Worm (Caenorhabditis elegans) whole organism, mixed stage, embryonic: ENCODE data around the gene C17F4.12.

Experiments used
- M03D4.4 ChIP-seq: sonication (generic microtip); optimal IDR thresholded peaks from 2 replicates; lab custom pipeline; 2017; ENCODE audit warnings: mild to moderate bottlenecking, missing genetic modification characterization, missing compliant biosample characterization
- bed-3 ChIP-seq: fragments of 200-800 bp; sonication (Bioruptor generic); optimal IDR thresholded peaks from 3 replicates; lab custom pipeline; 2018; ENCODE audit warnings: mild to moderate bottlenecking, missing genetic modification characterization, moderate library complexity, missing compliant biosample characterization
- blmp-1 ChIP-seq: fragments of 150-350 bp; optimal IDR thresholded peaks from 2 replicates; lab custom pipeline; 2014; ENCODE audit warnings: missing biosample characterization, missing genetic modification characterization
- ceh-39 ChIP-seq: fragments of 150-350 bp; optimal IDR thresholded peaks from 2 replicates; lab custom pipeline; 2014; ENCODE audit warnings: missing biosample characterization, missing genetic modification characterization
- ceh-43 ChIP-seq: fragments of 200-800 bp; sonication (Bioruptor generic); optimal IDR thresholded peaks from 2 replicates; lab custom pipeline; 2018; ENCODE audit warnings: mild to moderate bottlenecking, missing genetic modification characterization, moderate library complexity, missing compliant biosample characterization
- ceh-83 ChIP-seq: fragments of 200-800 bp; sonication (Bioruptor generic); optimal IDR thresholded peaks from 2 replicates; lab custom pipeline; 2018; ENCODE audit warnings: mild to moderate bottlenecking, missing genetic modification characterization, missing compliant biosample characterization
- ces-1 ChIP-seq: fragments of 150-350 bp; optimal IDR thresholded peaks from 2 replicates; lab custom pipeline; 2014; ENCODE audit warnings: missing biosample characterization, missing genetic modification reagents, missing genetic modification characterization
- cnd-1 ChIP-seq: fragments of 200-800 bp; sonication (Bioruptor generic); optimal IDR thresholded peaks from 2 replicates; lab custom pipeline; 2018; ENCODE audit warnings: mild to moderate bottlenecking, missing genetic modification characterization, missing compliant biosample characterization
- drap-1 ChIP-seq: fragments of 200-800 bp; sonication (Bioruptor generic); optimal IDR thresholded peaks from 3 replicates; lab custom pipeline; 2018; ENCODE audit warnings: mild to moderate bottlenecking, missing genetic modification characterization, missing compliant biosample characterization
- elt-3 ChIP-seq: fragments of 150-350 bp; optimal IDR thresholded peaks from 2 replicates; lab custom pipeline; 2014; ENCODE audit warnings: missing biosample characterization, missing genetic modification characterization
- flh-1 ChIP-seq: fragments of 200-800 bp; sonication (Bioruptor generic); optimal IDR thresholded peaks from 2 replicates; lab custom pipeline; 2018; ENCODE audit warnings: mild to moderate bottlenecking, missing genetic modification characterization, moderate library complexity, missing compliant biosample characterization
- ham-2 ChIP-seq: fragments of 200-800 bp; sonication (Bioruptor generic); optimal IDR thresholded peaks from 2 replicates; lab custom pipeline; 2018; ENCODE audit warnings: mild to moderate bottlenecking, missing genetic modification characterization, missing compliant biosample characterization
- hlh-1 ChIP-seq: fragments of 150-350 bp; optimal IDR thresholded peaks from 2 replicates; lab custom pipeline; 2014; ENCODE audit warnings: missing biosample characterization, missing genetic modification reagents, missing genetic modification characterization
- lin-32 ChIP-seq: fragments of 200-800 bp; sonication (Bioruptor generic); optimal IDR thresholded peaks from 2 replicates; lab custom pipeline; 2018; ENCODE audit warnings: mild to moderate bottlenecking, missing genetic modification characterization, missing compliant biosample characterization
- lsy-2 ChIP-seq: fragments of 150-350 bp; optimal IDR thresholded peaks from 2 replicates; lab custom pipeline; 2014; ENCODE audit warnings: missing biosample characterization, missing genetic modification characterization
- mab-5 ChIP-seq: fragments of 150-350 bp; optimal IDR thresholded peaks from 2 replicates; lab custom pipeline; 2014; ENCODE audit warnings: missing biosample characterization, missing genetic modification characterization
- mep-1 ChIP-seq: fragments of 150-350 bp; optimal IDR thresholded peaks from 2 replicates; lab custom pipeline; 2017; ENCODE audit warnings: missing biosample characterization, missing genetic modification reagents, missing genetic modification characterization, inconsistent platforms
- mls-2 ChIP-seq: sonication (generic microtip); optimal IDR thresholded peaks from 2 replicates; lab custom pipeline; 2016; ENCODE audit warnings: mild to moderate bottlenecking, missing genetic modification characterization, moderate library complexity, missing compliant biosample characterization
- nhr-12 ChIP-seq: fragments of 150-350 bp; optimal IDR thresholded peaks from 2 replicates; lab custom pipeline; 2014; ENCODE audit warnings: missing biosample characterization, missing genetic modification characterization
- nhr-237 ChIP-seq: fragments of 150-350 bp; optimal IDR thresholded peaks from 2 replicates; lab custom pipeline; 2014; ENCODE audit warnings: missing biosample characterization, missing genetic modification characterization
- nhr-28 ChIP-seq: fragments of 150-350 bp; optimal IDR thresholded peaks from 2 replicates; lab custom pipeline; 2014; ENCODE audit warnings: missing biosample characterization, missing genetic modification characterization
- nhr-76 ChIP-seq: sonication (generic microtip); optimal IDR thresholded peaks from 2 replicates; lab custom pipeline; 2017; ENCODE audit warnings: missing biosample characterization, missing genetic modification characterization
- pha-4 ChIP-seq: fragments of 150-350 bp; optimal IDR thresholded peaks from 2 replicates; lab custom pipeline; 2018; ENCODE audit warnings: missing biosample characterization, missing genetic modification reagents, missing genetic modification characterization
- sem-2 ChIP-seq: fragments of 200-800 bp; sonication (Bioruptor generic); optimal IDR thresholded peaks from 2 replicates; lab custom pipeline; 2018; ENCODE audit warnings: mild to moderate bottlenecking, missing genetic modification characterization, missing compliant biosample characterization
- snpc-4 ChIP-seq: fragments of 150-350 bp; optimal IDR thresholded peaks from 2 replicates; lab custom pipeline; 2014; ENCODE audit warnings: missing biosample characterization, missing genetic modification characterization
- sptf-1 ChIP-seq: sonication (generic microtip); optimal IDR thresholded peaks from 2 replicates; lab custom pipeline; 2017; ENCODE audit warnings: mild to moderate bottlenecking, missing genetic modification characterization, moderate library complexity, missing compliant biosample characterization
- tbx-8 ChIP-seq: fragments of 200-800 bp; sonication (Bioruptor generic); optimal IDR thresholded peaks from 2 replicates; lab custom pipeline; 2018; ENCODE audit warnings: mild to moderate bottlenecking, missing genetic modification characterization, moderate library complexity, missing compliant biosample characterization
- unc-120 ChIP-seq: sonication (generic microtip); optimal IDR thresholded peaks from 2 replicates; lab custom pipeline; 2017; ENCODE audit warnings: missing genetic modification characterization, missing compliant biosample characterization; ENCODE audit not compliant: poor library complexity, severe bottlenecking
- unc-39 ChIP-seq: fragments of 150-350 bp; optimal IDR thresholded peaks from 2 replicates; lab custom pipeline; 2014; ENCODE audit warnings: missing biosample characterization, missing genetic modification characterization
- unc-62 ChIP-seq: fragments of 150-350 bp; optimal IDR thresholded peaks from 2 replicates; lab custom pipeline; 2014; ENCODE audit warnings: missing biosample characterization, missing genetic modification reagents, missing genetic modification characterization
- zip-8 ChIP-seq: fragments of 150-350 bp; optimal IDR thresholded peaks from 2 replicates; lab custom pipeline; 2014; ENCODE audit warnings: missing biosample characterization, missing genetic modification characterization
- ztf-11 ChIP-seq: fragments of 150-350 bp; optimal IDR thresholded peaks from 2 replicates; lab custom pipeline; 2014; ENCODE audit warnings: missing biosample characterization, missing genetic modification characterization

The C17F4.12 gene

ce11 chrII:3277686-3278085, 33.7 kb upstream of the C17F4.12 start, which contains the start of gene F02E11.4:
TSS of gene F02E11.4 (minus strand) at chrII:3277786.
- no peak for TF ChIP-seq sptf-1
- TF ChIP-seq lsy-2 (tag; lab: Kevin White, UChicago) = no peak
- TF ChIP-seq ces-1 (GFP tag; lab: Kevin White, UChicago) = no peak
- TF ChIP-seq hlh-1 (tag; lab: Kevin White, UChicago) = no peak
- no peak for TF ChIP-seq flh-1 (GFP tag; lab: Kevin White, UChicago)
- no peak for TF ChIP-seq nhr-12
- TF ChIP-seq tbx-8 (GFP tag; lab: Kevin White, UChicago) = no peak
- TF ChIP-seq ceh-39 (tag; lab: Kevin White, UChicago) = no peak
- no peak for TF ChIP-seq mls-2 (tag; lab: Kevin White, UChicago)
- TF ChIP-seq ztf-11 = no peak
- TF ChIP-seq mab-5 = no peak
- no peak for TF ChIP-seq M03D4.4 (tag; lab: Kevin White, UChicago)
- no peak for TF ChIP-seq unc-39

ce11 chrII:3274923-3275322, 31.0 kb upstream of the C17F4.12 start, which contains the start of gene F02E11.3:
TSS of gene F02E11.3 (minus strand) at chrII:3275023.
- TF ChIP-seq flh-1 (GFP tag; lab: Kevin White, UChicago) (no peak), blmp-1 (tag; lab: Kevin White, UChicago) (no peak), nhr-12 (no peak), bed-3 (GFP tag; lab: Kevin White, UChicago) (no peak), mab-5 (no peak), nhr-76 (tag; lab: Kevin White, UChicago) (no peak), ceh-83 (GFP tag; lab: Kevin White, UChicago) (no peak), ceh-43 (GFP tag; lab: Kevin White, UChicago) (no peak), sptf-1 (no peak), snpc-4 (no peak), zip-8 (tag; lab: Kevin White, UChicago) (no peak), nhr-237 (tag; lab: Kevin White, UChicago) (no peak), sem-2 (no peak), ces-1 (GFP tag; lab: Kevin White, UChicago) (no peak), mep-1 (tag; lab: Kevin White, UChicago) (no peak)

ce11 chrII:3270598-3270997, 26.6 kb upstream of the C17F4.12 start:
- TF ChIP-seq unc-120 (tag; lab: Kevin White, UChicago) (no peak), sem-2 (no peak), tbx-8 (GFP tag; lab: Kevin White, UChicago) (no peak), drap-1 (GFP tag; lab: Kevin White, UChicago) (no peak), mep-1 (tag; lab: Kevin White, UChicago) (no peak), hlh-1 (tag; lab: Kevin White, UChicago) (no peak), elt-3 (no peak), bed-3 (GFP tag; lab: Kevin White, UChicago) (no peak), pha-4 (tag; lab: Kevin White, UChicago) (no peak)
- TF ChIP-seq, all 35 proteins: peak for 0

- TF ChIP-seq pha-4 (tag; lab: Kevin White, UChicago) (no peak), nhr-76 (tag; lab: Kevin White, UChicago) (no peak), drap-1 (GFP tag; lab: Kevin White, UChicago) (peak; percentile 26), cnd-1 (peak; percentile 30), lsy-2 (tag; lab: Kevin White, UChicago) (no peak), lin-32 (GFP tag; lab: Kevin White, UChicago) (no peak), ceh-83 (GFP tag; lab: Kevin White, UChicago) (peak; percentile 53), unc-62 (no peak), tbx-8 (GFP tag; lab: Kevin White, UChicago) (no peak)
These were observed 23.8 kb upstream of the C17F4.12 start for ce11 chrII:3267815-3268214.

- no peak for TF ChIP-seq sem-2
- no peak for TF ChIP-seq nhr-28
- no peak for TF ChIP-seq unc-62
These were observed 23.4 kb upstream of the C17F4.12 start, which contains the start of gene F02E11.7 for ce11 chrII:3267365-3267764. TSS of gene F02E11.7 (plus strand) at chrII:3267665.

- TF ChIP-seq sptf-1 = no peak
- no peak for TF ChIP-seq unc-120 (tag; lab: Kevin White, UChicago)
- TF ChIP-seq mls-2 (tag; lab: Kevin White, UChicago) = no peak
- no peak for TF ChIP-seq unc-39
- no peak for TF ChIP-seq ztf-11
- no peak for TF ChIP-seq sem-2
- TF ChIP-seq ceh-43 (GFP tag; lab: Kevin White, UChicago) = no peak
- no peak for TF ChIP-seq lin-32 (GFP tag; lab: Kevin White, UChicago)
- TF ChIP-seq nhr-28 = no peak
- TF ChIP-seq nhr-12 = no peak
- TF ChIP-seq elt-3 = no peak
- TF ChIP-seq ham-2 (GFP tag; lab: Kevin White, UChicago) = no peak
- no peak for TF ChIP-seq hlh-1 (tag; lab: Kevin White, UChicago)
- no peak for TF ChIP-seq snpc-4
- no peak for TF ChIP-seq ceh-39 (tag; lab: Kevin White, UChicago)
- no peak for TF ChIP-seq unc-62
These were observed 20.7 kb upstream of the C17F4.12 start for ce11 chrII:3264704-3265103.
